Worm (Caenorhabditis elegans): ENCODE data around the gene srsx-39.
"Not testable (repeated sequence)": the region's sequence is repeated elsewhere in the genome, so short reads cannot be mapped to it uniquely, and the experiment has no call there.

Gene srsx-39

ce11 chrV:15264131-15264530 is 7.6 kb upstream of the srsx-39 start, which contains the start of gene M01B2.12:
TSS of gene M01B2.12 (minus strand) at chrV:15264231.
- TF ChIP-seq ceh-36 (tag; optimal IDR thresholded peaks at IDR 0.05): no peak
- TF ChIP-seq sea-1 (GFP tag; conservative IDR thresholded peaks at IDR 0.05): no peak
- no peak for TF ChIP-seq hnd-1 (tag; optimal IDR thresholded peaks at IDR 0.05)
- TF ChIP-seq ets-7 (tag; optimal IDR thresholded peaks at IDR 0.05): no peak
- no peak for TF ChIP-seq flt-1 (GFP tag; IDR thresholded peaks at IDR 0.05)
- no peak for TF ChIP-seq ceh-13 (GFP tag; optimal IDR thresholded peaks at IDR 0.05)
- TF ChIP-seq tra-4 (tag; optimal IDR thresholded peaks at IDR 0.05): no peak
- TF ChIP-seq tbx-11 (GFP tag; IDR thresholded peaks at IDR 0.05): no peak
- no peak for TF ChIP-seq ama-1 (optimal IDR thresholded peaks at IDR 0.05)
- TF ChIP-seq hmbx-1 (tag; optimal IDR thresholded peaks at IDR 0.05): no peak
- TF ChIP-seq hmg-4 (GFP tag; optimal IDR thresholded peaks at IDR 0.05): no peak
- no peak for TF ChIP-seq aly-1 (tag; optimal IDR thresholded peaks at IDR 0.05)
- TF ChIP-seq scrt-1 (GFP tag; IDR thresholded peaks at IDR 0.05): no peak
- no peak for TF ChIP-seq B0310.2 (tag; optimal IDR thresholded peaks at IDR 0.05)
- no peak for TF ChIP-seq tbx-37 (GFP tag; conservative IDR thresholded peaks at IDR 0.05)
- TF ChIP-seq F13C5.2 (tag; optimal IDR thresholded peaks at IDR 0.05): no peak
- TF ChIP-seq pes-1 (GFP tag; IDR thresholded peaks at IDR 0.05): no peak

ce11 chrV:15262336-15262735 is 5.8 kb upstream of the srsx-39 start, which contains the start of gene M01B2.10:
TSS of gene M01B2.10 (minus strand) at chrV:15262436.
- TF ChIP-seq ceh-36 (tag; optimal IDR thresholded peaks at IDR 0.05); ets-7 (tag; optimal IDR thresholded peaks at IDR 0.05); scrt-1 (GFP tag; IDR thresholded peaks at IDR 0.05): not testable (repeated sequence)

ce11 chrV:15259904-15260303 is 3.3 kb upstream of the srsx-39 start, which contains the start of gene M01B2.8:
TSS of gene M01B2.8 (plus strand) at chrV:15260204.
- TF ChIP-seq pes-1 (GFP tag; IDR thresholded peaks at IDR 0.05) (no peak), B0310.2 (tag; optimal IDR thresholded peaks at IDR 0.05) (no peak), tbx-11 (GFP tag; IDR thresholded peaks at IDR 0.05) (no peak), tbx-37 (GFP tag; conservative IDR thresholded peaks at IDR 0.05) (no peak), hmbx-1 (tag; optimal IDR thresholded peaks at IDR 0.05) (no peak), hmg-4 (GFP tag; optimal IDR thresholded peaks at IDR 0.05) (no peak), ets-7 (tag; optimal IDR thresholded peaks at IDR 0.05) (no peak), sea-1 (GFP tag; conservative IDR thresholded peaks at IDR 0.05) (no peak), ceh-13 (GFP tag; optimal IDR thresholded peaks at IDR 0.05) (no peak), ceh-36 (tag; optimal IDR thresholded peaks at IDR 0.05) (no peak), ama-1 (optimal IDR thresholded peaks at IDR 0.05) (no peak), hnd-1 (tag; optimal IDR thresholded peaks at IDR 0.05) (no peak), flt-1 (GFP tag; IDR thresholded peaks at IDR 0.05) (no peak), scrt-1 (GFP tag; IDR thresholded peaks at IDR 0.05) (no peak), tra-4 (tag; optimal IDR thresholded peaks at IDR 0.05) (no peak), aly-1 (tag; optimal IDR thresholded peaks at IDR 0.05) (no peak), F13C5.2 (tag; optimal IDR thresholded peaks at IDR 0.05) (no peak)

ce11 chrV:15259049-15259448 is 2.5 kb upstream of the srsx-39 start, which contains the start of gene srsx-37:
TSS of gene srsx-37 (minus strand) at chrV:15259149.
- TF ChIP-seq sea-1 (GFP tag; conservative IDR thresholded peaks at IDR 0.05) (no peak), ama-1 (optimal IDR thresholded peaks at IDR 0.05) (no peak), ceh-36 (tag; optimal IDR thresholded peaks at IDR 0.05) (no peak), aly-1 (tag; optimal IDR thresholded peaks at IDR 0.05) (no peak), tra-4 (tag; optimal IDR thresholded peaks at IDR 0.05) (no peak), hnd-1 (tag; optimal IDR thresholded peaks at IDR 0.05) (no peak), tbx-37 (GFP tag; conservative IDR thresholded peaks at IDR 0.05) (no peak), hmbx-1 (tag; optimal IDR thresholded peaks at IDR 0.05) (no peak), F13C5.2 (tag; optimal IDR thresholded peaks at IDR 0.05) (no peak), ets-7 (tag; optimal IDR thresholded peaks at IDR 0.05) (no peak), B0310.2 (tag; optimal IDR thresholded peaks at IDR 0.05) (no peak), hmg-4 (GFP tag; optimal IDR thresholded peaks at IDR 0.05) (no peak), tbx-11 (GFP tag; IDR thresholded peaks at IDR 0.05) (no peak), ceh-13 (GFP tag; optimal IDR thresholded peaks at IDR 0.05) (no peak)

- TF ChIP-seq ets-7 (tag; optimal IDR thresholded peaks at IDR 0.05) (no peak), flt-1 (GFP tag; IDR thresholded peaks at IDR 0.05) (no peak), hnd-1 (tag; optimal IDR thresholded peaks at IDR 0.05) (no peak), ceh-13 (GFP tag; optimal IDR thresholded peaks at IDR 0.05) (no peak), B0310.2 (tag; optimal IDR thresholded peaks at IDR 0.05) (no peak), aly-1 (tag; optimal IDR thresholded peaks at IDR 0.05) (no peak), tra-4 (tag; optimal IDR thresholded peaks at IDR 0.05) (no peak), pes-1 (GFP tag; IDR thresholded peaks at IDR 0.05) (no peak), scrt-1 (GFP tag; IDR thresholded peaks at IDR 0.05) (no peak), tbx-37 (GFP tag; conservative IDR thresholded peaks at IDR 0.05) (no peak), ama-1 (optimal IDR thresholded peaks at IDR 0.05) (no peak), hmg-4 (GFP tag; optimal IDR thresholded peaks at IDR 0.05) (no peak), F13C5.2 (tag; optimal IDR thresholded peaks at IDR 0.05) (no peak), ceh-36 (tag; optimal IDR thresholded peaks at IDR 0.05) (no peak), hmbx-1 (tag; optimal IDR thresholded peaks at IDR 0.05) (no peak)
These were observed 3.0 kb downstream of the srsx-39 start, which contains the start of gene srbc-75 for ce11 chrV:15253529-15253928. TSS of gene srbc-75 (plus strand) at chrV:15253829.

ce11 chrV:15252082-15252481 is 4.5 kb downstream of the srsx-39 start, which contains the start of gene srbc-76:
TSS of gene srbc-76 (plus strand) at chrV:15252382.
- TF ChIP-seq tbx-37 (GFP tag; conservative IDR thresholded peaks at IDR 0.05) (no peak), flt-1 (GFP tag; IDR thresholded peaks at IDR 0.05) (no peak)

ce11 chrV:15250304-15250703 is 6.3 kb downstream of the srsx-39 start, which contains the start of gene srd-28:
TSS of gene srd-28 (plus strand) at chrV:15250604.
- TF ChIP-seq ets-7 (tag; optimal IDR thresholded peaks at IDR 0.05); hmg-4 (GFP tag; optimal IDR thresholded peaks at IDR 0.05); hnd-1 (tag; optimal IDR thresholded peaks at IDR 0.05): not testable (repeated sequence)

- TF ChIP-seq ceh-36 (tag; optimal IDR thresholded peaks at IDR 0.05): no peak
- no peak for TF ChIP-seq ama-1 (optimal IDR thresholded peaks at IDR 0.05)
- no peak for TF ChIP-seq pes-1 (GFP tag; IDR thresholded peaks at IDR 0.05)
- no peak for TF ChIP-seq tra-4 (tag; optimal IDR thresholded peaks at IDR 0.05)
- TF ChIP-seq hmg-4 (GFP tag; optimal IDR thresholded peaks at IDR 0.05): no peak
- TF ChIP-seq B0310.2 (tag; optimal IDR thresholded peaks at IDR 0.05): no peak
These were observed 12.1 kb downstream of the srsx-39 start, which contains the start of gene kin-30 for ce11 chrV:15244456-15244855. TSS of gene kin-30 (plus strand) at chrV:15244756.

Data from whole organism, early embryonic.